Worm (Caenorhabditis elegans): ENCODE data around the gene sre-33.

DNA sequence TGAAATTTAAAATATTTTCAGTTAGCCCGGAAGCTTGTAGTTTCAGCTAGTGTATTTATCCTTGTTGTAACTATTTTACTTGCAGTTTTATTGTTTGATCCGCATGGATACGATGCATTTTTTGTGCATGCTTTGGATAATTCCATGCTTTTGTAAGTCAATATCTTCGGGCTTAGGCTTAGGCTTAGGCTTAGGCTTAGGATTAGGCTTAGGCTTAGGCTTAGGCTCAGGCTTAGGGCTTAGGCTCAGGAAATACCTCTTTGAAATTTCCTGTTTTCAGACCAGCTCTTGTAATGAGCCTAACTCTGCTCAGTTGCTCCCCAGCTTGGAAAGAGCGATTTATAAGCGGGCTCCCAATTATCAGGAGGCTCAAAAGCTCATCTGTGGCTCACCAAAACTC is 13.9 kb downstream of the sre-33 start, which contains the start of gene srg-16:
- no peak for TF ChIP-seq dao-5 (tag; optimal IDR thresholded peaks at IDR 0.05)
- TF ChIP-seq him-1 (tag; optimal IDR thresholded peaks at IDR 0.05), result no peak
- TF ChIP-seq W03F9.2 (tag; optimal IDR thresholded peaks at IDR 0.05), result no peak
